Worm (Caenorhabditis elegans) whole organism, early embryonic: Measurements from ENCODE around the gene Y4C6A.3.
"Not testable (repeated sequence)": the region's sequence is repeated elsewhere in the genome, so short reads cannot be mapped to it uniquely, and the experiment has no call there.

Experiments
- B0310.2 ChIP-seq: sonication (generic microtip); optimal IDR thresholded peaks from 2 replicates; lab custom pipeline; 2016; ENCODE audit warnings: mild to moderate bottlenecking, missing genetic modification characterization, missing compliant biosample characterization
- F13C5.2 ChIP-seq: sonication (generic microtip); optimal IDR thresholded peaks from 2 replicates; lab custom pipeline; 2017; ENCODE audit warnings: mild to moderate bottlenecking, missing genetic modification characterization, inconsistent platforms, missing compliant biosample characterization
- aly-1 ChIP-seq: sonication (generic microtip); optimal IDR thresholded peaks from 2 replicates; lab custom pipeline; 2016; ENCODE audit warnings: missing genetic modification characterization, missing compliant biosample characterization
- ama-1 ChIP-seq: fragments of 150-350 bp; optimal IDR thresholded peaks from 2 replicates; lab custom pipeline; 2014
- ceh-13 ChIP-seq: fragments of 200-800 bp; sonication (Bioruptor generic); optimal IDR thresholded peaks from 2 replicates; lab custom pipeline; 2018; ENCODE audit warnings: mild to moderate bottlenecking, missing genetic modification characterization, missing compliant biosample characterization
- ceh-36 ChIP-seq: sonication (generic microtip); optimal IDR thresholded peaks from 2 replicates; lab custom pipeline; 2016; ENCODE audit warnings: missing genetic modification characterization, inconsistent platforms, missing compliant biosample characterization
- ets-7 ChIP-seq: sonication (generic microtip); optimal IDR thresholded peaks from 2 replicates; lab custom pipeline; 2016; ENCODE audit warnings: missing genotype, missing genetic modification characterization, missing compliant biosample characterization
- flt-1 ChIP-seq: fragments of 200-800 bp; sonication (Bioruptor generic); IDR thresholded peaks from 2 replicates; pipeline ENCODE4 v1.3.6; 2022; ENCODE audit warnings: missing genetic modification characterization, missing compliant biosample characterization
- hmbx-1 ChIP-seq: sonication (generic microtip); optimal IDR thresholded peaks from 2 replicates; lab custom pipeline; 2016; ENCODE audit warnings: mild to moderate bottlenecking, missing genetic modification characterization, missing compliant biosample characterization
- hmg-4 ChIP-seq: fragments of 200-800 bp; sonication (Bioruptor generic); optimal IDR thresholded peaks from 2 replicates; lab custom pipeline; 2018; ENCODE audit warnings: mild to moderate bottlenecking, missing genetic modification characterization, missing compliant biosample characterization
- hnd-1 ChIP-seq: sonication (generic microtip); optimal IDR thresholded peaks from 2 replicates; lab custom pipeline; 2016; ENCODE audit warnings: missing genetic modification characterization, missing compliant biosample characterization
- pes-1 ChIP-seq: fragments of 200-800 bp; sonication (Bioruptor generic); IDR thresholded peaks from 2 replicates; pipeline ENCODE4 v1.3.6; 2022; ENCODE audit warnings: missing genetic modification reagents, missing genetic modification characterization, missing compliant biosample characterization
- scrt-1 ChIP-seq: fragments of 200-800 bp; sonication (Bioruptor generic); IDR thresholded peaks from 2 replicates; pipeline ENCODE4 v1.3.6; 2022; ENCODE audit warnings: missing genetic modification characterization, missing compliant biosample characterization
- sea-1 ChIP-seq: fragments of 200-800 bp; sonication (Bioruptor generic); conservative IDR thresholded peaks from 2 replicates; pipeline ENCODE4 v1.3.6; 2022; ENCODE audit warnings: missing genetic modification characterization, missing compliant biosample characterization
- tbx-11 ChIP-seq: fragments of 200-800 bp; sonication (Bioruptor generic); IDR thresholded peaks from 2 replicates; pipeline ENCODE4 v1.3.6; 2022; ENCODE audit warnings: missing genetic modification characterization, missing compliant biosample characterization
- tbx-37 ChIP-seq: fragments of 200-800 bp; sonication (Bioruptor generic); conservative IDR thresholded peaks from 2 replicates; pipeline ENCODE4 v1.3.6; 2022; ENCODE audit warnings: missing genetic modification reagents, missing genetic modification characterization, missing compliant biosample characterization
- tra-4 ChIP-seq: sonication (generic microtip); optimal IDR thresholded peaks from 2 replicates; lab custom pipeline; 2017; ENCODE audit warnings: missing genetic modification characterization, missing compliant biosample characterization

Y4C6A.3 gene

DNA sequence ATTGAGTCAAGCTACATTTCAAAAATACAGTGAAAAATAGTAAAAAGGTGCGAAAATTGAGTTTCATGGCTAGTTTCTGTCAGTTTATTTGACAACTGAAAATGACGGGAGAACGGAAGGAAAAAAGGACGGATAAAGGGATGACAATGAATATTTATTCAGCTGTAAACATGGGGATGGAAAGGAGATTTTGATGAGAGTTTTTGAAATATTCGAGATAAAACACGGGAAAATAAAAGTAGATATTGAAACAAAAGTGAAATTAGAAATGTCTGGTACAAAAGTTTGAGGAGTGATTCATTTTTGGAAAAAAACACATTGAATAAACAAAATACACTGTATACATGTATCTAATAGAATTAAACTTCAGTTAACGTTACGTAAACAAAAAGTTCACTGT is 26.3 kb upstream of the Y4C6A.3 start, which contains the start of gene T11F8.12:
T11F8.12 (minus strand) TSS at position 101 of the 400 bp plus-strand sequence.
- TF ChIP-seq aly-1 (tag; lab: Kevin White, UChicago) (no peak), hmbx-1 (tag; lab: Kevin White, UChicago) (no peak), ceh-36 (no peak), F13C5.2 (tag; lab: Kevin White, UChicago) (no peak), flt-1 (no peak), B0310.2 (no peak), hmg-4 (GFP tag; lab: Kevin White, UChicago) (no peak), tbx-11 (GFP tag; lab: Robert Waterston, UW) (no peak), sea-1 (GFP tag; lab: Robert Waterston, UW) (no peak), ama-1 (lab: Kevin White, UChicago) (no peak), pes-1 (GFP tag; lab: Robert Waterston, UW) (no peak), ets-7 (tag; lab: Kevin White, UChicago) (no peak)

DNA sequence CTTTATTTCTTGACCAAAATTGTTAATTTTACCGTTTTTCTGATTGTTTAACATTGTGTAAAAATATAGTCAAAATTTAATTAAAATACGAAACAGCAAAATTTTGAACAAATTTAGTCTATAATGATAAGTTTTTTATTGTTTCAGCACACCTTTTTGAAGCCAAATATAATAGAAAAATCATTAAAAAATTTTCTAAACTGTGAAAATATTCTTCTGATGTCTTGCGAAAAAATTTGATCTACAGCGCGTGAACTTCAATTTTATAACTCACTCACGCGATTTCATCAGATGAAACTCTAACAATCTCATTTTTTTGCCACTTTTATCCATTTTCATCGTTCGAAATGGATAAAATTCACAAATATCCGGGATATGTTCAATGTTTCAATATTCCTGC is 23.4 kb upstream of the Y4C6A.3 start, which contains the start of gene T11F8.1:
T11F8.1 (plus strand) TSS at position 301 of the 400 bp plus-strand sequence.
- TF ChIP-seq ama-1 (lab: Kevin White, UChicago) (no peak), tbx-37 (GFP tag; lab: Robert Waterston, UW) (no peak), pes-1 (GFP tag; lab: Robert Waterston, UW) (no peak), scrt-1 (GFP tag; lab: Robert Waterston, UW) (no peak), aly-1 (tag; lab: Kevin White, UChicago) (no peak), hnd-1 (no peak), hmbx-1 (tag; lab: Kevin White, UChicago) (no peak), hmg-4 (GFP tag; lab: Kevin White, UChicago) (no peak), tbx-11 (GFP tag; lab: Robert Waterston, UW) (no peak), tra-4 (tag; lab: Kevin White, UChicago) (no peak), sea-1 (GFP tag; lab: Robert Waterston, UW) (no peak), ceh-36 (no peak), F13C5.2 (tag; lab: Kevin White, UChicago) (no peak)

DNA sequence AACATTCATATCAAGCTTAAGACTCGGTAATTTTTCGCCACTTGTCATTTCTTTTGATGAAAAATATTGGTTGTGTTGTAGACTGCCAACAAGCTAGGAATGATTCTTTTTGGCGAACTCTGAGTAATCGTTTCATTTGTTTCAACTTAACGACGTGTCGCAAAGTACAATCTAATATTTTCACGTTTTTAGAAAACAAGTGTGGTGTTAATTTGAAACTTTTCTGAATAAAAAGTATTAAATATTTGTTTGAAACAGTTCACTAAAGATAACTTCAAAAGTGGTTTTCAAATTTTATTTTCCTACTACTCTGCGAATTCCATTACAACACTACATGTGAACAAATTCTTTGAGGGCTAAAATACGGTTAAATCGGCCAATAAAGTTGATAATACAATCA is 20.6 kb upstream of the Y4C6A.3 start, which contains the start of gene T11F8.4:
T11F8.4 (minus strand) TSS at position 101 of the 400 bp plus-strand sequence.
- TF ChIP-seq sea-1 (GFP tag; lab: Robert Waterston, UW): no peak
- TF ChIP-seq hmbx-1 (tag; lab: Kevin White, UChicago): no peak
- TF ChIP-seq ceh-13 (GFP tag; lab: Kevin White, UChicago): no peak
- no peak for TF ChIP-seq F13C5.2 (tag; lab: Kevin White, UChicago)
- TF ChIP-seq aly-1 (tag; lab: Kevin White, UChicago): no peak
- no peak for TF ChIP-seq flt-1
- no peak for TF ChIP-seq tbx-11 (GFP tag; lab: Robert Waterston, UW)
- no peak for TF ChIP-seq tra-4 (tag; lab: Kevin White, UChicago)
- no peak for TF ChIP-seq ets-7 (tag; lab: Kevin White, UChicago)
- TF ChIP-seq scrt-1 (GFP tag; lab: Robert Waterston, UW): no peak
- no peak for TF ChIP-seq ceh-36
- TF ChIP-seq hnd-1: no peak
- no peak for TF ChIP-seq pes-1 (GFP tag; lab: Robert Waterston, UW)
- TF ChIP-seq ama-1 (lab: Kevin White, UChicago): no peak
- TF ChIP-seq tbx-37 (GFP tag; lab: Robert Waterston, UW): no peak
- TF ChIP-seq hmg-4 (GFP tag; lab: Kevin White, UChicago): no peak
- TF ChIP-seq B0310.2: no peak

DNA sequence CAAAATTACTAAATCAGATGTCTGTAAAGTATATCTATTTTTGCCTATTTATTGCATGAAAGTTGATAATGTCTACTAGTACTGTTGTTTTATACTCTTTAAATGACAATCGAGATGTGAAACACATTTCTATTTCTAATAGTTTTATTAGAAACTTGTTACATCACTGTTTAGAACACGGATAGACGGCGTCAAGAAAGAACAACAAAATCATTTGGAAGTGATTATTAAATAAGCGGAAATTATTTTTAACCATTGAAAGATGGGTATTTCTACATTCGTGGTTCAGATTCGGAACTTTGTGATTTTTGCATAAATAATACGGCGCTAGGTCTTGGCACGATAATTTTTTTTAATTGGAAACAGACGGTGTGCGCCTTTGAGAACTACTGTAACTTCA is 17.2 kb upstream of the Y4C6A.3 start:
- TF ChIP-seq hmbx-1 (tag; lab: Kevin White, UChicago) (no peak), flt-1 (no peak), tbx-37 (GFP tag; lab: Robert Waterston, UW) (no peak), hnd-1 (no peak), ceh-36 (no peak), ets-7 (tag; lab: Kevin White, UChicago) (no peak), hmg-4 (GFP tag; lab: Kevin White, UChicago) (no peak)

DNA sequence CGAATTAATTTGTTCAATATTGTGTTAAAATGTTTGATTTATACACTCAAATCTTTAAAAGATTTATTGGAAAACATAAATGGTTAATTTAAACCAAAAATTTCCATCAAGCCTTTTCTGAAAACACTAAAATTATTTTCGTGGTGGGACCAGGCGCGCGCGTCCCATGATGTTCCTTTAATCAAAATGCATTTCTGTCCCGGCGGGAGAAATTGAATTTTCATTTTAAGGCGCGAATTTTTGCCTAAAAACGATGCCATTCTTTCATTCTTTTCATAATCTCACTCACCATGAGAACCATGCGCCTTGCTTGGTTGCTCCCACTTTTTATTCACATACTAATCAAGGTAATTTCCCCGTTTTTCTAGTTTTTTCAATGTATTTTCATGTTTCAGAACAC is 13.8 kb upstream of the Y4C6A.3 start, which contains the start of gene rme-2:
rme-2 (plus strand) TSS at position 288 of the 400 bp plus-strand sequence.
- TF ChIP-seq tra-4 (tag; lab: Kevin White, UChicago): no peak
- no peak for TF ChIP-seq scrt-1 (GFP tag; lab: Robert Waterston, UW)
- no peak for TF ChIP-seq aly-1 (tag; lab: Kevin White, UChicago)
- TF ChIP-seq ceh-36: no peak
- TF ChIP-seq hmg-4 (GFP tag; lab: Kevin White, UChicago): no peak
- no peak for TF ChIP-seq B0310.2
- no peak for TF ChIP-seq pes-1 (GFP tag; lab: Robert Waterston, UW)
- no peak for TF ChIP-seq sea-1 (GFP tag; lab: Robert Waterston, UW)
- no peak for TF ChIP-seq hnd-1
- no peak for TF ChIP-seq tbx-11 (GFP tag; lab: Robert Waterston, UW)
- TF ChIP-seq ama-1 (lab: Kevin White, UChicago): no peak
- TF ChIP-seq hmbx-1 (tag; lab: Kevin White, UChicago): no peak
- TF ChIP-seq ets-7 (tag; lab: Kevin White, UChicago): no peak
- TF ChIP-seq flt-1: no peak
- TF ChIP-seq F13C5.2 (tag; lab: Kevin White, UChicago): no peak

DNA sequence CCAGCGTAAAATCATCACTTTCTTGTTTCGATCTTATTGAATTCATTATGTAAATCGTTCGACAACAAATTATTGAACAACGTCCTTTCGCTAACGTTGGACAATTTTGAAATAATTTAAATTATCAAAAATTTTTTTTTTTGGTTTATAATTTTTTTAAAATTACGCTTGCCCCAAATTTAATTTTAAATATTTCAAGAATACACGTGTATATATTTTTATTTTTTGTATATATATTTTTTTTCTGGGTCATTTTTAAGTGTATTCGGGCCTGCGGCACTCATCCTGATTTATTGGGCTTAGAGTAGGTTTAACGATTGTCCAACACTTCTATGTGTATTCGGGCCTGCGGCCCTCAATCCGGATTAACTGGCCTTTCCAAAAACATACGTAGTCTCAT is 8.5 kb upstream of the Y4C6A.3 start, which contains the start of gene Y52D5A.2:
Y52D5A.2 (minus strand) TSS at position 101 of the 400 bp plus-strand sequence.
- TF ChIP-seq pes-1 (GFP tag; lab: Robert Waterston, UW); hnd-1; aly-1 (tag; lab: Kevin White, UChicago): not testable (repeated sequence)

DNA sequence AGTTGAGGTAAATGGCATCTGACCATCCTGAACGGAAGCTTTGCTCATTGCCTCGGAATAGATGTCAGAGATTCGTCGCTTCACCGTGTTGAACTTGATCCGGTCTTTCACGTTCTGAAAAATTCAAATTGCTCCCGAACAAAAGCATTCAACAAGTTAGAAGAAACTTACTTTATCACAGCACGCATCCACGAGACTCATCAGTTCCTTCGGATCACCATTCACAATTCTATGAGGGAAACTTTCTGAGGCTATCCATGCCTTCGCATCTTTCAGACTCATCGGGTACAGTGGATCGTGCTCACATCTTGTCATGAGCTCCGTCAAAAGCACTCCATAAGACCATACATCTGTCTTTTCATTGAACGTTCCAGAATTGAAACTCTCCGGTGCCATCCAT is 6.9 kb upstream of the Y4C6A.3 start:
- TF ChIP-seq tbx-37 (GFP tag; lab: Robert Waterston, UW) (no peak), F13C5.2 (tag; lab: Kevin White, UChicago) (no peak), ama-1 (lab: Kevin White, UChicago) (no peak), hmbx-1 (tag; lab: Kevin White, UChicago) (no peak), pes-1 (GFP tag; lab: Robert Waterston, UW) (no peak), ceh-36 (no peak), hnd-1 (no peak), scrt-1 (GFP tag; lab: Robert Waterston, UW) (no peak), ets-7 (tag; lab: Kevin White, UChicago) (no peak), B0310.2 (no peak), hmg-4 (GFP tag; lab: Kevin White, UChicago) (no peak), aly-1 (tag; lab: Kevin White, UChicago) (no peak)
